Fruit fly (Drosophila melanogaster) whole organism, adult: Measurements from ENCODE around the gene fau.

Experiments
- CG12768 ChIP-seq: fragments of 200-800 bp; sonication (Bioruptor generic); optimal IDR thresholded peaks from 2 replicates; lab custom pipeline; 2017; ENCODE audit warnings: missing biosample characterization, missing genetic modification characterization, mild to moderate bottlenecking, moderate library complexity, missing genetic modification reagents
- bab1 ChIP-seq: fragments of 200-800 bp; sonication (Bioruptor generic); optimal IDR thresholded peaks from 3 replicates; lab custom pipeline; 2019; ENCODE audit warnings: missing biosample characterization, mild to moderate bottlenecking, missing genetic modification characterization, moderate library complexity
- cic ChIP-seq: fragments of 200-800 bp; sonication (Bioruptor generic); optimal IDR thresholded peaks from 2 replicates; lab custom pipeline; 2017; ENCODE audit warnings: missing biosample characterization, mild to moderate bottlenecking, missing genetic modification characterization, moderate library complexity
- kay ChIP-seq: fragments of 200-800 bp; sonication (Bioruptor generic); peaks from one replicate; lab custom pipeline; 2016; ENCODE audit warnings: missing biosample characterization, missing genetic modification characterization, borderline replicate concordance

DNA sequence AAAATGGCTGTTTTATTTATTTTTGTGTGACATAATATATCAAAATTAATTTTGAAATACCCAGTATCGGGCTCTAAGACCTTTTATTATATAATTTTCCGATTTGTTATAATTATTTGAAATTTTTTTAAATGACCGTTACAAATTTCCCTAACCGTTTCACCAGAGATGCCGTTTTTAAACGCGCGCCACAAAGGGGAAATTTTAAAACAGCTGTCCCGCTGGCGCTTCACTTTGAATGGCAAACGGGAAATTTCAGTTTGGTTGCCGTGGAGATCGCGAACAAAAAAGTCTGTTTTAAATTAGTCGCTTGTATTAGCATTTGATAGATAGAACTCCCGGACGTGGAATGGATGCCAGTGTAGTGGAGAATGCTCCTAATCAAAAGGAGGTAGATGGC lies 37.9 kb upstream of the fau start, which contains the start of the genes CG14693 and TTLL15:
- no peak for TF ChIP-seq bab1 (GFP tag; lab: Kevin White, UChicago)
- peak; percentile 82 for TF ChIP-seq kay (GFP tag; lab: Kevin White, UChicago)
- no peak for TF ChIP-seq cic (GFP tag; lab: Kevin White, UChicago)
- TF ChIP-seq CG12768 (GFP tag; lab: Kevin White, UChicago): no peak
